In genomic region chr2L:5723859-5724475, dm6 we compare ENCODE assay signal across 1 fruit fly cellular context.
TF ChIP-seq lines count a peak whose summit lies in the region.

No protein-coding gene starts in this region.

TF ChIP-seq in whole organism, embryonic, 481 proteins besides CTCF, POLR2A, EP300 and RAD21 (continued from another document):
- TF ChIP-seq CG10565 (GFP tag; optimal IDR thresholded peaks at IDR 0.05; lab: Kevin White, UChicago) (no peak), CG15601 (tag; optimal IDR thresholded peaks at IDR 0.05; lab: Kevin White, UChicago) (peak; percentile 1), repo (GFP tag; optimal IDR thresholded peaks at IDR 0.05; lab: Kevin White, UChicago) (no peak), ranshi (GFP tag; IDR thresholded peaks at IDR 0.05; lab: Robert Waterston, UW) (no peak), Med (GFP tag; lab: Kevin White, UChicago) (peak; percentile 68), CG17186 (GFP tag; optimal IDR thresholded peaks at IDR 0.05; lab: Kevin White, UChicago) (peak; percentile 4), bigmax (GFP tag; optimal IDR thresholded peaks at IDR 0.05; lab: Kevin White, UChicago) (no peak), CG17568 (GFP tag; optimal IDR thresholded peaks at IDR 0.05; lab: Kevin White, UChicago) (no peak), Dref (GFP tag; IDR thresholded peaks at IDR 0.05; lab: Robert Waterston, UW) (peak; percentile 48), gfzf (GFP tag; optimal IDR thresholded peaks at IDR 0.05; lab: Kevin White, UChicago) (peak; percentile 61), lab (GFP tag; optimal IDR thresholded peaks at IDR 0.05; lab: Kevin White, UChicago) (peak; percentile 20), Dp (GFP tag; optimal IDR thresholded peaks at IDR 0.05; lab: Kevin White, UChicago) (peak; percentile 63), CG12659 (GFP tag; optimal IDR thresholded peaks at IDR 0.05; lab: Kevin White, UChicago) (peak; percentile 19), kah (GFP tag; optimal IDR thresholded peaks at IDR 0.05; lab: Kevin White, UChicago) (no peak), CG14860 (GFP tag; IDR thresholded peaks at IDR 0.05; lab: Robert Waterston, UW; ENCODE audit: partially characterized antibody) (no peak), emc (GFP tag; optimal IDR thresholded peaks at IDR 0.05; lab: Kevin White, UChicago) (no peak), NfI (GFP tag; optimal IDR thresholded peaks at IDR 0.05; lab: Kevin White, UChicago) (no peak), prd (optimal IDR thresholded peaks at IDR 0.05; lab: Kevin White, UChicago) (no peak), prd (GFP tag; IDR thresholded peaks at IDR 0.05; lab: Robert Waterston, UW) (peak; percentile 9; the same call in 1 of the 3 replicates), Pdp1 (GFP tag; optimal IDR thresholded peaks at IDR 0.05; lab: Kevin White, UChicago) (peak in 1 of 2 experiments; percentile 52), CG4854 (GFP tag; optimal IDR thresholded peaks at IDR 0.05; lab: Kevin White, UChicago) (no peak), Awh (GFP tag; IDR thresholded peaks at IDR 0.05; lab: Robert Waterston, UW) (no peak), E2f2 (GFP tag; IDR thresholded peaks at IDR 0.05; lab: Robert Waterston, UW) (peak; percentile 78), CoRest (tag; optimal IDR thresholded peaks at IDR 0.05; lab: Kevin White, UChicago) (peak; percentile 9), CG2199 (GFP tag; IDR thresholded peaks at IDR 0.05; lab: Robert Waterston, UW) (peak; percentile 59; the same call in 1 of the 3 replicates), CG10274 (GFP tag; optimal IDR thresholded peaks at IDR 0.05; lab: Kevin White, UChicago) (no peak), Rfx (GFP tag; IDR thresholded peaks at IDR 0.05; lab: Robert Waterston, UW) (0 out of 2 replicates have a peak, but pooled peaks have one; percentile 4), CG7839 (tag; optimal IDR thresholded peaks at IDR 0.05; lab: Kevin White, UChicago) (no peak), CG4424 (GFP tag; optimal IDR thresholded peaks at IDR 0.05; lab: Kevin White, UChicago) (peak; percentile 7), CG13775 (GFP tag; optimal IDR thresholded peaks at IDR 0.05; lab: Kevin White, UChicago) (peak; percentile 9), CG11456 (GFP tag; IDR thresholded peaks at IDR 0.05; lab: Robert Waterston, UW) (no peak), CG32532 (GFP tag; IDR thresholded peaks at IDR 0.05; lab: Robert Waterston, UW) (peak; percentile 5; the same call in 1 of the 2 replicates), CG15514 (GFP tag; optimal IDR thresholded peaks at IDR 0.05; lab: Kevin White, UChicago) (peak; percentile 55), Drgx (GFP tag; IDR thresholded peaks at IDR 0.05; lab: Robert Waterston, UW) (0 out of 2 replicates have a peak, but pooled peaks have one; percentile 30), CG2889 (GFP tag; IDR thresholded peaks at IDR 0.05; lab: Robert Waterston, UW) (no peak), CG10147 (GFP tag; optimal IDR thresholded peaks at IDR 0.05; lab: Kevin White, UChicago) (peak; percentile 18), CG30403 (GFP tag; optimal IDR thresholded peaks at IDR 0.05; lab: Kevin White, UChicago) (no peak), CG7987 (GFP tag; optimal IDR thresholded peaks at IDR 0.05; lab: Kevin White, UChicago) (no peak), pita (GFP tag; optimal IDR thresholded peaks at IDR 0.05; lab: Kevin White, UChicago) (peak; percentile 84), trem (tag; optimal IDR thresholded peaks at IDR 0.05; lab: Kevin White, UChicago) (peak; percentile 49), stwl (tag; optimal IDR thresholded peaks at IDR 0.05; lab: Kevin White, UChicago) (peak; percentile 51), CG2129 (GFP tag; IDR thresholded peaks at IDR 0.05; lab: Robert Waterston, UW; ENCODE audit: partially characterized antibody) (no peak), Scr (GFP tag; IDR thresholded peaks at IDR 0.05; lab: Robert Waterston, UW; ENCODE audit: partially characterized antibody) (no peak), CG42726 (GFP tag; IDR thresholded peaks at IDR 0.05; lab: Robert Waterston, UW; ENCODE audit: partially characterized antibody) (peak; percentile 39), CG3995 (GFP tag; optimal IDR thresholded peaks at IDR 0.05; lab: Kevin White, UChicago) (peak; percentile 51), Opbp (GFP tag; IDR thresholded peaks at IDR 0.05; lab: Robert Waterston, UW; ENCODE audit: partially characterized antibody) (peak; percentile 55), CG1603 (tag; optimal IDR thresholded peaks at IDR 0.05; lab: Kevin White, UChicago) (peak; percentile 67), Ssrp (tag; optimal IDR thresholded peaks at IDR 0.05; lab: Kevin White, UChicago) (no peak), Ets97D (GFP tag; optimal IDR thresholded peaks at IDR 0.05; lab: Kevin White, UChicago) (peak; percentile 41), CG3281 (GFP tag; optimal IDR thresholded peaks at IDR 0.05; lab: Kevin White, UChicago) (no peak), Meics (GFP tag; optimal IDR thresholded peaks at IDR 0.05; lab: Kevin White, UChicago) (no peak), CG11695 (GFP tag; IDR thresholded peaks at IDR 0.05; lab: Robert Waterston, UW) (0 out of 3 replicates have a peak, but pooled peaks have one; percentile 15), CG34422 (GFP tag; IDR thresholded peaks at IDR 0.05; lab: Robert Waterston, UW) (no peak), lola (GFP tag; optimal IDR thresholded peaks at IDR 0.05; lab: Kevin White, UChicago) (no peak), D19A (tag; optimal IDR thresholded peaks at IDR 0.05; lab: Kevin White, UChicago) (peak; percentile 15), br (optimal IDR thresholded peaks at IDR 0.05; lab: Kevin White, UChicago) (no peak), zf30C (GFP tag; optimal IDR thresholded peaks at IDR 0.05; lab: Kevin White, UChicago) (peak; percentile 41), Hr51 (GFP tag; optimal IDR thresholded peaks at IDR 0.05; lab: Kevin White, UChicago) (no peak), en (GFP tag; optimal IDR thresholded peaks at IDR 0.05; lab: Kevin White, UChicago) (no peak), zen (tag; optimal IDR thresholded peaks at IDR 0.05; lab: Kevin White, UChicago) (peak; percentile 40)
TF ChIP-seq in whole organism, embryonic: peak in this region for 43.
